Fruit fly (Drosophila melanogaster) whole organism, adult: ENCODE data around the gene CG42729.

Source experiments
- CG11617 ChIP-seq: fragments of 200-800 bp; sonication (Bioruptor generic); optimal IDR thresholded peaks from 2 replicates; lab custom pipeline; 2017; ENCODE audit warnings: mild to moderate bottlenecking, missing biosample characterization, missing genetic modification reagents, missing genetic modification characterization
- CG12768 ChIP-seq: fragments of 200-800 bp; sonication (Bioruptor generic); optimal IDR thresholded peaks from 2 replicates; lab custom pipeline; 2017; ENCODE audit warnings: missing biosample characterization, missing genetic modification characterization, mild to moderate bottlenecking, moderate library complexity, missing genetic modification reagents
- CG14711 ChIP-seq: fragments of 200-800 bp; sonication (Bioruptor generic); optimal IDR thresholded peaks from 2 replicates; lab custom pipeline; 2018; ENCODE audit warnings: missing biosample characterization, mild to moderate bottlenecking, missing genetic modification characterization, moderate library complexity
- CG1620 ChIP-seq: fragments of 200-800 bp; sonication (Bioruptor generic); optimal IDR thresholded peaks from 2 replicates; lab custom pipeline; 2016; ENCODE audit warnings: missing biosample characterization, missing genetic modification characterization
- CG33017 ChIP-seq: fragments of 200-800 bp; sonication (Bioruptor generic); optimal IDR thresholded peaks from 2 replicates; lab custom pipeline; 2018; ENCODE audit warnings: missing biosample characterization, mild to moderate bottlenecking, missing genetic modification characterization, moderate library complexity
- CG5204 ChIP-seq: fragments of 200-800 bp; sonication (Bioruptor generic); optimal IDR thresholded peaks from 2 replicates; lab custom pipeline; 2016; ENCODE audit warnings: missing biosample characterization, missing genetic modification characterization
- CG7045 ChIP-seq: fragments of 200-800 bp; sonication (Bioruptor generic); optimal IDR thresholded peaks from 2 replicates; lab custom pipeline; 2017; ENCODE audit warnings: missing biosample characterization, mild to moderate bottlenecking, missing genetic modification characterization
- Clk ChIP-seq: fragments of 200-800 bp; sonication (Bioruptor generic); optimal IDR thresholded peaks from 2 replicates; lab custom pipeline; 2017; ENCODE audit warnings: missing biosample characterization, missing genetic modification characterization
- Crg-1 ChIP-seq: fragments of 200-800 bp; sonication (Bioruptor generic); optimal IDR thresholded peaks from 2 replicates; lab custom pipeline; 2016; ENCODE audit warnings: missing biosample characterization, missing genetic modification characterization
- Hr96 ChIP-seq: fragments of 200-800 bp; sonication (Bioruptor generic); optimal IDR thresholded peaks from 2 replicates; lab custom pipeline; 2016; ENCODE audit warnings: missing biosample characterization, missing genetic modification characterization
- Mnt ChIP-seq: fragments of 200-800 bp; sonication (Bioruptor generic); optimal IDR thresholded peaks from 2 replicates; lab custom pipeline; 2016; ENCODE audit warnings: missing biosample characterization, mild to moderate bottlenecking, missing genetic modification characterization
- bab1 ChIP-seq: fragments of 200-800 bp; sonication (Bioruptor generic); optimal IDR thresholded peaks from 3 replicates; lab custom pipeline; 2019; ENCODE audit warnings: missing biosample characterization, mild to moderate bottlenecking, missing genetic modification characterization, moderate library complexity
- cic ChIP-seq: fragments of 200-800 bp; sonication (Bioruptor generic); optimal IDR thresholded peaks from 2 replicates; lab custom pipeline; 2017; ENCODE audit warnings: missing biosample characterization, mild to moderate bottlenecking, missing genetic modification characterization, moderate library complexity
- cnc ChIP-seq, 2 experiments: fragments of >200 bp; optimal IDR thresholded peaks; 2 replicates each; lab custom pipeline; 2017
- kay ChIP-seq: fragments of 200-800 bp; sonication (Bioruptor generic); peaks from one replicate; lab custom pipeline; 2016; ENCODE audit warnings: missing biosample characterization, missing genetic modification characterization, borderline replicate concordance
- ovo ChIP-seq: fragments of 200-800 bp; sonication (Bioruptor generic); optimal IDR thresholded peaks from 2 replicates; lab custom pipeline; 2016; ENCODE audit warnings: missing biosample characterization, missing genetic modification characterization
- pad ChIP-seq: fragments of 200-800 bp; sonication (Bioruptor generic); optimal IDR thresholded peaks from 3 replicates; lab custom pipeline; 2017; ENCODE audit warnings: missing biosample characterization, missing genetic modification characterization, mild to moderate bottlenecking, moderate library complexity, missing genetic modification reagents
- tj ChIP-seq: fragments of 200-800 bp; sonication (Bioruptor generic); optimal IDR thresholded peaks from 3 replicates; lab custom pipeline; 2017; ENCODE audit warnings: missing biosample characterization, mild to moderate bottlenecking, missing genetic modification characterization, moderate library complexity
- toe ChIP-seq: fragments of 200-800 bp; sonication (Bioruptor generic); optimal IDR thresholded peaks from 2 replicates; lab custom pipeline; 2016; ENCODE audit warnings: missing biosample characterization, missing genetic modification characterization

Gene CG42729

DNA sequence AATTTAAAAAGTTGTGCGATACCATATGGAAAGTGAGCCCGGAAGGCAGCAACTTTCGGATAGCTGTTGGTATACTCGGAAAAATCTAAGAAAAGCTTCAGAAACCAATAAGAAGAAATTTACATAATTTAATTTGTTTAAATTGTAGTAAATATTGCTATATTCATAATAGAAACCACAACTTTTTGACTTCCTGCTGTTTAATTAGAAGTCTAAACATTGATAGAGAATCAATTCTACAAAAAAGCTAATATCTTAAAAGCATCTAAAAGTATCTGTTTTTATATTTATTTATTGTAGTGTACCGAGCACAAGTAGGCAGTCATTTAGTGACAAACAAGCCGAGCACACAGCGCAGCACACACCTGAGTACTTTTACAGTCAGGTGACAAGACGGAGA, 31.0 kb downstream of the CG42729 start, which contains the start of gene CG13455:
Gene CG13455 (plus strand): TSS at position 301 of the 400 bp plus-strand sequence.
- TF ChIP-seq toe (GFP tag; lab: Kevin White, UChicago) = no peak
- no peak for TF ChIP-seq CG1620 (GFP tag; lab: Kevin White, UChicago)
- no peak for TF ChIP-seq Crg-1
- no peak for TF ChIP-seq Hr96
- TF ChIP-seq CG14711 (tag; lab: Kevin White, UChicago) = no peak
- TF ChIP-seq tj (GFP tag; lab: Kevin White, UChicago) = no peak
- TF ChIP-seq CG33017 (tag; lab: Kevin White, UChicago) = no peak

- no peak for TF ChIP-seq CG11617 (GFP tag; lab: Kevin White, UChicago)
- TF ChIP-seq bab1 (GFP tag; lab: Kevin White, UChicago) = no peak
- TF ChIP-seq Hr96 = no peak
Observed at dm6 chr3L:15495449-15495848, 31.9 kb downstream of the CG42729 start, which contains the start of gene CG12355. CG12355 (minus strand) TSS chr3L:15495549.

DNA sequence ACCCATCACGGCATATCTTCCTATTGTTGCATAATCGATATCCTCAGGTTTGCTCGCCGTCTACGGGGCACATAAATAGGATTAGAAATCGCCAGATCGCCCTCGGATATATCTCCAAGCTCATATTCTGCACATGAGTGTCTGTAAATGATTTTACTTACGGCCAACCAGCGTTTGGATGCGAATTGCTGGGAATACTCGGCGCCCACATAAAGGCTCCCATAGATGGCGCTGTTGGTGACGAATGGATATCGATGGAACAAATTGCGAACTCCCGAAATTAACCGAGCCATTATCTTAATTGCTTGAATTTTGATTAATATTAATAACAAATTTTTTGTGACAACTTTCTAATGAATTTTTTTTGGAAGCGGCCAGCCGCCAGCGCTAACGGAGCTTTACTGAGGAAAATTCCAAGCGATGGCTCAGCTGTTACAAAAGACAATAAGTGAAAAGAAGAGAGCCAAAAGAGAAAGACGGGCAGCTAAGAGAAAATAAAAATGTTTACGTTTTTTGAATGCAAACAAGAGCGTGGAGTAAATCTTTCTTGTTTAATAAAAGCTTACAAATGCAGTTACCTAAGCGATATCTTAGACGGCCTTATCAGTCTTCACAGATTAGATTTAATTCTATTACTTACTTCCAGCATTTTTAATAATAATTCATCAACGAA, 32.6 kb downstream of the CG42729 start:
- TF ChIP-seq cic (GFP tag; lab: Kevin White, UChicago) (peak; percentile 47), CG33017 (tag; lab: Kevin White, UChicago) (no peak), Mnt (GFP tag; lab: Kevin White, UChicago) (peak; percentile 1), CG5204 (GFP tag; lab: Kevin White, UChicago) (no peak), CG1620 (GFP tag; lab: Kevin White, UChicago) (no peak), kay (GFP tag; lab: Kevin White, UChicago) (peak; percentile 70), CG12768 (GFP tag; lab: Kevin White, UChicago) (no peak), ovo (GFP tag; lab: Kevin White, UChicago) (peak; percentile 21)

- TF ChIP-seq tj (GFP tag; lab: Kevin White, UChicago) (no peak), Crg-1 (no peak), CG7045 (no peak), Mnt (GFP tag; lab: Kevin White, UChicago) (peak; percentile 83), CG12768 (GFP tag; lab: Kevin White, UChicago) (no peak), kay (GFP tag; lab: Kevin White, UChicago) (peak; percentile 89), CG33017 (tag; lab: Kevin White, UChicago) (no peak), cic (GFP tag; lab: Kevin White, UChicago) (peak; percentile 77), CG11617 (GFP tag; lab: Kevin White, UChicago) (no peak), ovo (GFP tag; lab: Kevin White, UChicago) (no peak), Clk (GFP tag; lab: Kevin White, UChicago) (no peak), pad (no peak), CG14711 (tag; lab: Kevin White, UChicago) (no peak), CG1620 (GFP tag; lab: Kevin White, UChicago) (no peak), cnc (optimal IDR thresholded peaks at IDR 0.05; lab: Kevin White, UChicago) (no peak), CG5204 (GFP tag; lab: Kevin White, UChicago) (no peak)
Observed at dm6 chr3L:15493886-15494598, 33.3 kb downstream of the CG42729 start.

DNA sequence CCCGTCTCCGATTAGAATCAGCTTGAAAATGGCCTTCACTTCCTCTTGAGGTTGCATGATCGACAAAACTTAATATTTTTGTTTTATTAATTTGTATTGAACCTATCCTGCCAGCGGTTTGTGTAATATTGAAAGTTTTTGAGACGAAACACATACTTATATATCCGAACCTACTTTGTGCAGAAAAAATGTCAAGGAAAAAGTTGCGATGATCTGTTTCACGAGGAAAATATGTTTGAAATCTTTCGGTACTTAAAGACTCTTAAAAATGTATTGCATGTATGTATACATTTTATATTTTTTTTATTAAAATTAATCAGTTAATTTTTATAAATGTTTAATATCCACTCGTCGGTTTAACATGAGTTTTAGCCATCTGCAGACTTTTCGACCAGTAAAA, 42.0 kb downstream of the CG42729 start, which contains the start of gene Ran-like:
Gene Ran-like (minus strand): TSS at position 101 of the 400 bp plus-strand sequence.
- no peak for TF ChIP-seq kay (GFP tag; lab: Kevin White, UChicago)
- no peak for TF ChIP-seq pad
- TF ChIP-seq bab1 (GFP tag; lab: Kevin White, UChicago) = no peak
- TF ChIP-seq toe (GFP tag; lab: Kevin White, UChicago) = no peak
- TF ChIP-seq CG14711 (tag; lab: Kevin White, UChicago) = no peak
- TF ChIP-seq CG12768 (GFP tag; lab: Kevin White, UChicago) = no peak
